Worm (Caenorhabditis elegans) whole organism, L4 larva: ENCODE data around the gene romo-1.

Experiments
- ZK337.2 ChIP-seq: fragments of 200-800 bp; sonication (Bioruptor generic); IDR thresholded peaks from 2 replicates; pipeline ENCODE4 v1.3.6; 2022; ENCODE audit warnings: missing genetic modification reagents, missing genetic modification characterization, missing compliant biosample characterization
- dpl-1 ChIP-seq: fragments of 150-350 bp; optimal IDR thresholded peaks from 2 replicates; lab custom pipeline; 2014; ENCODE audit warnings: missing biosample characterization, missing genetic modification reagents, missing genetic modification characterization
- dve-1 ChIP-seq: sonication (generic microtip); optimal IDR thresholded peaks from 2 replicates; lab custom pipeline; 2017; ENCODE audit warnings: antibody characterized with exemption, mild to moderate bottlenecking, missing genetic modification characterization, missing compliant biosample characterization; ENCODE audit not compliant: insufficient read depth
- egl-27 ChIP-seq: sonication (generic microtip); optimal IDR thresholded peaks from 3 replicates; lab custom pipeline; 2017; ENCODE audit warnings: missing biosample characterization, missing genetic modification reagents, missing genetic modification characterization
- lir-3 ChIP-seq: sonication (generic microtip); optimal IDR thresholded peaks from 2 replicates; lab custom pipeline; 2016; ENCODE audit warnings: mild to moderate bottlenecking, missing genetic modification characterization, missing compliant biosample characterization
- mdl-1 ChIP-seq, 2 experiments: fragments of 150-350 bp in 1 of 2; sonication (generic microtip) in 1 of 2; optimal IDR thresholded peaks; 2 replicates each; lab custom pipeline; 2014 to 2017; ENCODE audit warnings: missing biosample characterization in 2 of 2, missing genetic modification characterization in 2 of 2
- nhr-237 ChIP-seq: sonication (generic microtip); optimal IDR thresholded peaks from 2 replicates; lab custom pipeline; 2017; ENCODE audit warnings: missing biosample characterization, missing genetic modification characterization
- nhr-25 ChIP-seq: sonication (generic microtip); optimal IDR thresholded peaks from 2 replicates; lab custom pipeline; 2017; ENCODE audit warnings: missing genetic modification characterization, mild to moderate bottlenecking, missing compliant biosample characterization, antibody characterized with exemption, moderate library complexity, borderline replicate concordance; ENCODE audit not compliant: insufficient read depth
- nhr-77 ChIP-seq: fragments of 150-350 bp; optimal IDR thresholded peaks from 2 replicates; lab custom pipeline; 2014; ENCODE audit warnings: missing biosample characterization, missing genetic modification characterization
- zag-1 ChIP-seq: fragments of 150-350 bp; optimal IDR thresholded peaks from 2 replicates; lab custom pipeline; 2014; ENCODE audit warnings: missing biosample characterization, missing genetic modification characterization

ce11 chrII:13239593-13239992 is 1.9 kb upstream of the romo-1 start:
- TF ChIP-seq ZK337.2 (no peak), dve-1 (no peak), dpl-1 (GFP tag; lab: Kevin White, UChicago) (no peak), nhr-237 (tag; lab: Kevin White, UChicago) (no peak), lir-3 (no peak), egl-27 (tag; lab: Kevin White, UChicago) (no peak), nhr-25 (tag; lab: Kevin White, UChicago) (no peak), mdl-1 (tag; optimal IDR thresholded peaks at IDR 0.05; lab: Kevin White, UChicago) (no peak), zag-1 (tag; lab: Kevin White, UChicago) (no peak), nhr-77 (no peak)
